Worm (Caenorhabditis elegans) whole organism, L4 larva: ENCODE measurements around the gene srd-25.

Experiments used
- F26F4.8 ChIP-seq: fragments of 200-800 bp; sonication (Bioruptor generic); conservative IDR thresholded peaks from 2 replicates; pipeline ENCODE4 v1.3.6; 2022; ENCODE audit warnings: missing genetic modification characterization, missing compliant biosample characterization
- F44E2.7 ChIP-seq: fragments of 200-800 bp; sonication (Bioruptor generic); IDR thresholded peaks from 2 replicates; pipeline ENCODE4 v2.1.2; 2022; ENCODE audit warnings: missing genetic modification characterization, missing compliant biosample characterization
- R02D3.7 ChIP-seq: fragments of 150-350 bp; sonication (generic microtip); optimal IDR thresholded peaks from 3 replicates; lab custom pipeline; 2014; ENCODE audit warnings: missing biosample characterization, missing genetic modification characterization
- Y48G9A.11 ChIP-seq: fragments of 200-800 bp; sonication (Bioruptor generic); IDR thresholded peaks from 2 replicates; pipeline ENCODE4 v1.3.6; 2022; ENCODE audit warnings: missing genetic modification reagents, missing genetic modification characterization, missing compliant biosample characterization
- Y5F2A.4 ChIP-seq: fragments of 200-800 bp; sonication (Bioruptor generic); optimal IDR thresholded peaks from 2 replicates; lab custom pipeline; 2018; ENCODE audit warnings: mild to moderate bottlenecking, missing genetic modification characterization, missing compliant biosample characterization
- Y75B8A.6 ChIP-seq: fragments of 200-800 bp; sonication (Bioruptor generic); IDR thresholded peaks from 2 replicates; pipeline ENCODE4 v1.3.6; 2022; ENCODE audit warnings: missing genetic modification reagents, missing genetic modification characterization, missing compliant biosample characterization
- ZK337.2 ChIP-seq: fragments of 200-800 bp; sonication (Bioruptor generic); IDR thresholded peaks from 2 replicates; pipeline ENCODE4 v1.3.6; 2022; ENCODE audit warnings: missing genetic modification reagents, missing genetic modification characterization, missing compliant biosample characterization
- ZK546.5 ChIP-seq, 2 experiments: sonication (generic microtip); optimal IDR thresholded peaks; 2 replicates each; lab custom pipeline; 2017; ENCODE audit warnings: missing biosample characterization in 2 of 2, missing genetic modification characterization in 2 of 2
- aha-1 ChIP-seq: fragments of 150-350 bp; peaks from one replicate; lab custom pipeline; 2014; ENCODE audit warnings: missing biosample characterization, missing genetic modification characterization
- arid-1 ChIP-seq: fragments of 200-800 bp; sonication (Bioruptor generic); conservative IDR thresholded peaks from 2 replicates; pipeline ENCODE4 v1.3.6; 2022; ENCODE audit warnings: missing genetic modification reagents, missing genetic modification characterization, missing compliant biosample characterization
- ceh-20 ChIP-seq: fragments of 200-800 bp; sonication (Bioruptor generic); IDR thresholded peaks from 2 replicates; pipeline ENCODE4 v1.3.6; 2022; ENCODE audit warnings: missing genetic modification reagents, missing genetic modification characterization, missing compliant biosample characterization
- ceh-82 ChIP-seq: sonication (generic microtip); optimal IDR thresholded peaks from 2 replicates; lab custom pipeline; 2017; ENCODE audit warnings: missing biosample characterization, missing genetic modification characterization
- ces-1 ChIP-seq: fragments of 150-350 bp; sonication (generic microtip); optimal IDR thresholded peaks from 4 replicates; lab custom pipeline; 2014; ENCODE audit warnings: missing biosample characterization, missing genetic modification reagents, missing genetic modification characterization
- daf-12 ChIP-seq: fragments of 150-350 bp; optimal IDR thresholded peaks from 2 replicates; lab custom pipeline; 2014; ENCODE audit warnings: missing biosample characterization, missing genetic modification reagents, missing genetic modification characterization
- daf-16 ChIP-seq, 3 experiments: sonication (generic microtip); optimal IDR thresholded peaks; 2 replicates each; lab custom pipeline; 2016 to 2017; ENCODE audit warnings: missing genetic modification characterization in 3 of 3, missing genetic modification reagents in 3 of 3, mild to moderate bottlenecking in 2 of 3, missing compliant biosample characterization in 2 of 3, missing biosample characterization in 1 of 3, moderate library complexity in 1 of 3
- daf-19 ChIP-seq: fragments of 200-800 bp; sonication (Bioruptor generic); conservative IDR thresholded peaks from 2 replicates; pipeline ENCODE4 v1.3.6; 2022; ENCODE audit warnings: missing genetic modification characterization, missing compliant biosample characterization
- dpl-1 ChIP-seq: fragments of 150-350 bp; optimal IDR thresholded peaks from 2 replicates; lab custom pipeline; 2014; ENCODE audit warnings: missing biosample characterization, missing genetic modification reagents, missing genetic modification characterization
- gei-8 ChIP-seq: fragments of 200-800 bp; sonication (Bioruptor generic); optimal IDR thresholded peaks from 2 replicates; lab custom pipeline; 2018; ENCODE audit warnings: mild to moderate bottlenecking, missing genetic modification characterization, missing compliant biosample characterization
- hif-1 ChIP-seq, 2 experiments: sonication (generic microtip); optimal IDR thresholded peaks; 2 replicates each; lab custom pipeline; 2016 to 2017; ENCODE audit warnings: missing compliant biosample characterization in 2 of 2, missing genetic modification characterization in 2 of 2, missing genetic modification reagents in 2 of 2, missing genotype in 2 of 2, mild to moderate bottlenecking in 1 of 2
- jun-1 ChIP-seq: fragments of 150-350 bp; optimal IDR thresholded peaks from 2 replicates; lab custom pipeline; 2014; ENCODE audit warnings: missing biosample characterization, missing genetic modification reagents, missing genetic modification characterization
- lim-7 ChIP-seq: fragments of 200-800 bp; sonication (Bioruptor generic); IDR thresholded peaks from 2 replicates; pipeline ENCODE4 v1.3.6; 2022; ENCODE audit warnings: missing genetic modification characterization, missing compliant biosample characterization
- lin-13 ChIP-seq: fragments of 150-350 bp; optimal IDR thresholded peaks from 2 replicates; lab custom pipeline; 2014; ENCODE audit warnings: missing biosample characterization, missing genetic modification reagents, missing genetic modification characterization
- lin-38 ChIP-seq: fragments of 200-800 bp; sonication (Bioruptor generic); IDR thresholded peaks from 2 replicates; pipeline ENCODE4 v1.3.6; 2022; ENCODE audit warnings: missing genetic modification reagents, missing genetic modification characterization, missing compliant biosample characterization
- mdt-29 ChIP-seq: fragments of 200-800 bp; sonication (Bioruptor generic); IDR thresholded peaks from 2 replicates; pipeline ENCODE4 v1.3.6; 2022; ENCODE audit warnings: missing genetic modification reagents, missing genetic modification characterization, missing compliant biosample characterization
- mes-2 ChIP-seq: sonication (generic microtip); optimal IDR thresholded peaks from 2 replicates; lab custom pipeline; 2016; ENCODE audit warnings: missing genotype, mild to moderate bottlenecking, missing genetic modification characterization, missing compliant biosample characterization; ENCODE audit not compliant: poor library complexity, severe bottlenecking
- nhr-10 ChIP-seq: fragments of 150-350 bp; optimal IDR thresholded peaks from 2 replicates; lab custom pipeline; 2014; ENCODE audit warnings: missing biosample characterization, missing genetic modification characterization
- nhr-41 ChIP-seq: fragments of 200-800 bp; sonication (Bioruptor generic); IDR thresholded peaks from 2 replicates; pipeline ENCODE4 v1.3.6; 2022; ENCODE audit warnings: missing genetic modification reagents, missing genetic modification characterization, missing compliant biosample characterization
- saeg-2 ChIP-seq: fragments of 200-800 bp; sonication (Bioruptor generic); IDR thresholded peaks from 2 replicates; pipeline ENCODE4 v1.3.6; 2022; ENCODE audit warnings: missing genetic modification reagents, missing genetic modification characterization, missing compliant biosample characterization
- sdz-12 ChIP-seq: fragments of 200-800 bp; sonication (Bioruptor generic); optimal IDR thresholded peaks from 2 replicates; lab custom pipeline; 2018; ENCODE audit warnings: mild to moderate bottlenecking, missing genetic modification characterization, missing compliant biosample characterization
- set-16 ChIP-seq: fragments of 200-800 bp; sonication (Bioruptor generic); IDR thresholded peaks from 2 replicates; pipeline ENCODE4 v1.3.6; 2022; ENCODE audit warnings: missing genetic modification reagents, missing genetic modification characterization, missing compliant biosample characterization
- snpc-4 ChIP-seq: fragments of 150-350 bp; optimal IDR thresholded peaks from 2 replicates; lab custom pipeline; 2014; ENCODE audit warnings: missing biosample characterization, missing genetic modification characterization
- unc-130 ChIP-seq: sonication (generic microtip); optimal IDR thresholded peaks from 2 replicates; lab custom pipeline; 2016; ENCODE audit warnings: missing genetic modification reagents, missing genetic modification characterization, missing compliant biosample characterization
- unc-62 ChIP-seq, 3 experiments: fragments of 150-350 bp in 1 of 3; sonication (generic microtip); optimal IDR thresholded peaks in 2 of 3; peaks in 1 of 3; 1 replicate in 1 of 3; 2 replicates in 2 of 3; lab custom pipeline; 2014 to 2017; ENCODE audit warnings: missing biosample characterization in 3 of 3, missing genetic modification characterization in 3 of 3, missing genetic modification reagents in 3 of 3, missing genotype in 1 of 3
- vab-7 ChIP-seq: fragments of 200-800 bp; sonication (Bioruptor generic); IDR thresholded peaks from 2 replicates; pipeline ENCODE4 v1.3.6; 2022; ENCODE audit warnings: missing genetic modification reagents, missing genetic modification characterization, missing compliant biosample characterization
- zag-1 ChIP-seq: fragments of 150-350 bp; optimal IDR thresholded peaks from 2 replicates; lab custom pipeline; 2014; ENCODE audit warnings: missing biosample characterization, missing genetic modification characterization
- zip-2 ChIP-seq: fragments of 150-350 bp; optimal IDR thresholded peaks from 2 replicates; lab custom pipeline; 2014; ENCODE audit warnings: missing biosample characterization, missing genetic modification characterization

The srd-25 gene

ce11 chrV:7645454-7645853 is 13.6 kb downstream of the srd-25 start, which contains the start of gene str-47:
Gene str-47 (plus strand): TSS chrV:7645754.
- TF ChIP-seq lim-7 (no peak), nhr-41 (GFP tag; lab: Robert Waterston, UW) (no peak), nhr-10 (tag; lab: Kevin White, UChicago) (no peak), ZK546.5 (tag; optimal IDR thresholded peaks at IDR 0.05; lab: Kevin White, UChicago) (no peak), daf-19 (GFP tag; lab: Robert Waterston, UW) (no peak), F26F4.8 (GFP tag; lab: Robert Waterston, UW) (no peak), snpc-4 (tag; lab: Kevin White, UChicago) (no peak), R02D3.7 (tag; lab: Kevin White, UChicago) (no peak), lin-38 (GFP tag; lab: Robert Waterston, UW) (no peak), set-16 (no peak), Y5F2A.4 (GFP tag; lab: Kevin White, UChicago) (no peak), ceh-20 (GFP tag; lab: Robert Waterston, UW) (no peak), mdt-29 (no peak), Y75B8A.6 (no peak)

ce11 chrV:7647147-7647546 is 15.3 kb downstream of the srd-25 start:
- TF ChIP-seq gei-8 (GFP tag; lab: Kevin White, UChicago) (no peak), jun-1 (tag; lab: Kevin White, UChicago) (no peak)
- TF ChIP-seq, all 104 proteins: peak for 0

- TF ChIP-seq vab-7 (no peak), unc-62 (GFP tag; optimal IDR thresholded peaks at IDR 0.05 in 1 of 2; lab: Kevin White, UChicago) (peak in 1 of 2 experiments; percentile 96), unc-62 (tag; optimal IDR thresholded peaks at IDR 0.05; lab: Kevin White, UChicago) (no peak)
These were observed 18.1 kb downstream of the srd-25 start for ce11 chrV:7649963-7650362.

- no peak for TF ChIP-seq saeg-2 (GFP tag; lab: Robert Waterston, UW)
- TF ChIP-seq sdz-12 (GFP tag; lab: Kevin White, UChicago): no peak
- no peak for TF ChIP-seq unc-130
- no peak for TF ChIP-seq Y48G9A.11 (GFP tag; lab: Robert Waterston, UW)
- TF ChIP-seq ZK546.5 (tag; optimal IDR thresholded peaks at IDR 0.05; lab: Kevin White, UChicago): no peak
- no peak for TF ChIP-seq Y5F2A.4 (GFP tag; lab: Kevin White, UChicago)
- no peak for TF ChIP-seq mes-2
- TF ChIP-seq ZK337.2 (GFP tag; lab: Robert Waterston, UW): no peak
- no peak for TF ChIP-seq F26F4.8 (GFP tag; lab: Robert Waterston, UW)
- no peak for TF ChIP-seq nhr-41 (GFP tag; lab: Robert Waterston, UW)
- no peak for TF ChIP-seq aha-1
These were observed 19.9 kb downstream of the srd-25 start, which contains the start of gene srh-234 for ce11 chrV:7651757-7652156. Gene srh-234 (minus strand): TSS chrV:7651857.

- TF ChIP-seq unc-62 (GFP tag; optimal IDR thresholded peaks at IDR 0.05 in 1 of 2; lab: Kevin White, UChicago) (peak in 1 of 2 experiments; percentile 33), unc-62 (tag; optimal IDR thresholded peaks at IDR 0.05; lab: Kevin White, UChicago) (no peak), daf-12 (tag; lab: Kevin White, UChicago) (no peak)
These were observed 21.7 kb downstream of the srd-25 start, which contains the start of gene srh-200 for ce11 chrV:7653567-7653966. Gene srh-200 (minus strand): TSS chrV:7653667.

ce11 chrV:7667940-7668339 is 36.1 kb downstream of the srd-25 start, which contains the start of gene C12D5.5:
Gene C12D5.5 (plus strand): TSS chrV:7668240.
- no peak for TF ChIP-seq lin-13 (GFP tag; lab: Kevin White, UChicago)
- TF ChIP-seq F44E2.7 (GFP tag; lab: Robert Waterston, UW): no peak
- no peak for TF ChIP-seq zip-2 (tag; lab: Kevin White, UChicago)
- no peak for TF ChIP-seq ceh-82 (tag; lab: Kevin White, UChicago)
- no peak for TF ChIP-seq set-16
- no peak for TF ChIP-seq ces-1 (GFP tag; lab: Kevin White, UChicago)
- no peak for TF ChIP-seq daf-16 (GFP tag; optimal IDR thresholded peaks at IDR 0.05; lab: Kevin White, UChicago)
- no peak for TF ChIP-seq daf-16 (tag; optimal IDR thresholded peaks at IDR 0.05; lab: Kevin White, UChicago)
- no peak for TF ChIP-seq nhr-10 (tag; lab: Kevin White, UChicago)
- TF ChIP-seq R02D3.7 (tag; lab: Kevin White, UChicago): no peak
- TF ChIP-seq zag-1 (tag; lab: Kevin White, UChicago): no peak
- no peak for TF ChIP-seq dpl-1 (GFP tag; lab: Kevin White, UChicago)
- no peak for TF ChIP-seq arid-1 (GFP tag; lab: Robert Waterston, UW)
- no peak for TF ChIP-seq hif-1 (tag; optimal IDR thresholded peaks at IDR 0.05; lab: Kevin White, UChicago)
